Worm (Caenorhabditis elegans) whole organism, mixed stage, embryonic: ENCODE measurements around the gene T05H10.8.

ENCODE experiments used
- M03D4.4 ChIP-seq: sonication (generic microtip); optimal IDR thresholded peaks from 2 replicates; lab custom pipeline; 2017; ENCODE audit warnings: mild to moderate bottlenecking, missing genetic modification characterization, missing compliant biosample characterization
- bed-3 ChIP-seq: fragments of 200-800 bp; sonication (Bioruptor generic); optimal IDR thresholded peaks from 3 replicates; lab custom pipeline; 2018; ENCODE audit warnings: mild to moderate bottlenecking, missing genetic modification characterization, moderate library complexity, missing compliant biosample characterization
- blmp-1 ChIP-seq: fragments of 150-350 bp; optimal IDR thresholded peaks from 2 replicates; lab custom pipeline; 2014; ENCODE audit warnings: missing biosample characterization, missing genetic modification characterization
- ceh-39 ChIP-seq: fragments of 150-350 bp; optimal IDR thresholded peaks from 2 replicates; lab custom pipeline; 2014; ENCODE audit warnings: missing biosample characterization, missing genetic modification characterization
- ceh-43 ChIP-seq: fragments of 200-800 bp; sonication (Bioruptor generic); optimal IDR thresholded peaks from 2 replicates; lab custom pipeline; 2018; ENCODE audit warnings: mild to moderate bottlenecking, missing genetic modification characterization, moderate library complexity, missing compliant biosample characterization
- ceh-83 ChIP-seq: fragments of 200-800 bp; sonication (Bioruptor generic); optimal IDR thresholded peaks from 2 replicates; lab custom pipeline; 2018; ENCODE audit warnings: mild to moderate bottlenecking, missing genetic modification characterization, missing compliant biosample characterization
- ces-1 ChIP-seq: fragments of 150-350 bp; optimal IDR thresholded peaks from 2 replicates; lab custom pipeline; 2014; ENCODE audit warnings: missing biosample characterization, missing genetic modification reagents, missing genetic modification characterization
- cnd-1 ChIP-seq: fragments of 200-800 bp; sonication (Bioruptor generic); optimal IDR thresholded peaks from 2 replicates; lab custom pipeline; 2018; ENCODE audit warnings: mild to moderate bottlenecking, missing genetic modification characterization, missing compliant biosample characterization
- drap-1 ChIP-seq: fragments of 200-800 bp; sonication (Bioruptor generic); optimal IDR thresholded peaks from 3 replicates; lab custom pipeline; 2018; ENCODE audit warnings: mild to moderate bottlenecking, missing genetic modification characterization, missing compliant biosample characterization
- elt-1 ChIP-seq: sonication (generic microtip); optimal IDR thresholded peaks from 2 replicates; lab custom pipeline; 2017; ENCODE audit warnings: missing genetic modification characterization, mild to moderate bottlenecking, missing compliant biosample characterization, antibody characterized with exemption, moderate library complexity, borderline replicate concordance; ENCODE audit not compliant: insufficient read depth
- elt-3 ChIP-seq: fragments of 150-350 bp; optimal IDR thresholded peaks from 2 replicates; lab custom pipeline; 2014; ENCODE audit warnings: missing biosample characterization, missing genetic modification characterization
- flh-1 ChIP-seq: fragments of 200-800 bp; sonication (Bioruptor generic); optimal IDR thresholded peaks from 2 replicates; lab custom pipeline; 2018; ENCODE audit warnings: mild to moderate bottlenecking, missing genetic modification characterization, moderate library complexity, missing compliant biosample characterization
- ham-2 ChIP-seq: fragments of 200-800 bp; sonication (Bioruptor generic); optimal IDR thresholded peaks from 2 replicates; lab custom pipeline; 2018; ENCODE audit warnings: mild to moderate bottlenecking, missing genetic modification characterization, missing compliant biosample characterization
- hlh-1 ChIP-seq: fragments of 150-350 bp; optimal IDR thresholded peaks from 2 replicates; lab custom pipeline; 2014; ENCODE audit warnings: missing biosample characterization, missing genetic modification reagents, missing genetic modification characterization
- lin-32 ChIP-seq: fragments of 200-800 bp; sonication (Bioruptor generic); optimal IDR thresholded peaks from 2 replicates; lab custom pipeline; 2018; ENCODE audit warnings: mild to moderate bottlenecking, missing genetic modification characterization, missing compliant biosample characterization
- lsy-2 ChIP-seq: fragments of 150-350 bp; optimal IDR thresholded peaks from 2 replicates; lab custom pipeline; 2014; ENCODE audit warnings: missing biosample characterization, missing genetic modification characterization
- mab-5 ChIP-seq: fragments of 150-350 bp; optimal IDR thresholded peaks from 2 replicates; lab custom pipeline; 2014; ENCODE audit warnings: missing biosample characterization, missing genetic modification characterization
- mls-2 ChIP-seq: sonication (generic microtip); optimal IDR thresholded peaks from 2 replicates; lab custom pipeline; 2016; ENCODE audit warnings: mild to moderate bottlenecking, missing genetic modification characterization, moderate library complexity, missing compliant biosample characterization
- nhr-12 ChIP-seq: fragments of 150-350 bp; optimal IDR thresholded peaks from 2 replicates; lab custom pipeline; 2014; ENCODE audit warnings: missing biosample characterization, missing genetic modification characterization
- nhr-2 ChIP-seq: fragments of 150-350 bp; optimal IDR thresholded peaks from 2 replicates; lab custom pipeline; 2014; ENCODE audit warnings: missing biosample characterization, missing genetic modification characterization
- nhr-237 ChIP-seq: fragments of 150-350 bp; optimal IDR thresholded peaks from 2 replicates; lab custom pipeline; 2014; ENCODE audit warnings: missing biosample characterization, missing genetic modification characterization
- nhr-28 ChIP-seq: fragments of 150-350 bp; optimal IDR thresholded peaks from 2 replicates; lab custom pipeline; 2014; ENCODE audit warnings: missing biosample characterization, missing genetic modification characterization
- nhr-76 ChIP-seq: sonication (generic microtip); optimal IDR thresholded peaks from 2 replicates; lab custom pipeline; 2017; ENCODE audit warnings: missing biosample characterization, missing genetic modification characterization
- pha-4 ChIP-seq: fragments of 150-350 bp; optimal IDR thresholded peaks from 2 replicates; lab custom pipeline; 2018; ENCODE audit warnings: missing biosample characterization, missing genetic modification reagents, missing genetic modification characterization
- sem-2 ChIP-seq: fragments of 200-800 bp; sonication (Bioruptor generic); optimal IDR thresholded peaks from 2 replicates; lab custom pipeline; 2018; ENCODE audit warnings: mild to moderate bottlenecking, missing genetic modification characterization, missing compliant biosample characterization
- snpc-4 ChIP-seq: fragments of 150-350 bp; optimal IDR thresholded peaks from 2 replicates; lab custom pipeline; 2014; ENCODE audit warnings: missing biosample characterization, missing genetic modification characterization
- tbx-8 ChIP-seq: fragments of 200-800 bp; sonication (Bioruptor generic); optimal IDR thresholded peaks from 2 replicates; lab custom pipeline; 2018; ENCODE audit warnings: mild to moderate bottlenecking, missing genetic modification characterization, moderate library complexity, missing compliant biosample characterization
- unc-120 ChIP-seq: sonication (generic microtip); optimal IDR thresholded peaks from 2 replicates; lab custom pipeline; 2017; ENCODE audit warnings: missing genetic modification characterization, missing compliant biosample characterization; ENCODE audit not compliant: poor library complexity, severe bottlenecking
- unc-39 ChIP-seq: fragments of 150-350 bp; optimal IDR thresholded peaks from 2 replicates; lab custom pipeline; 2014; ENCODE audit warnings: missing biosample characterization, missing genetic modification characterization
- unc-62 ChIP-seq: fragments of 150-350 bp; optimal IDR thresholded peaks from 2 replicates; lab custom pipeline; 2014; ENCODE audit warnings: missing biosample characterization, missing genetic modification reagents, missing genetic modification characterization
- zip-8 ChIP-seq: fragments of 150-350 bp; optimal IDR thresholded peaks from 2 replicates; lab custom pipeline; 2014; ENCODE audit warnings: missing biosample characterization, missing genetic modification characterization

T05H10.8 gene

DNA sequence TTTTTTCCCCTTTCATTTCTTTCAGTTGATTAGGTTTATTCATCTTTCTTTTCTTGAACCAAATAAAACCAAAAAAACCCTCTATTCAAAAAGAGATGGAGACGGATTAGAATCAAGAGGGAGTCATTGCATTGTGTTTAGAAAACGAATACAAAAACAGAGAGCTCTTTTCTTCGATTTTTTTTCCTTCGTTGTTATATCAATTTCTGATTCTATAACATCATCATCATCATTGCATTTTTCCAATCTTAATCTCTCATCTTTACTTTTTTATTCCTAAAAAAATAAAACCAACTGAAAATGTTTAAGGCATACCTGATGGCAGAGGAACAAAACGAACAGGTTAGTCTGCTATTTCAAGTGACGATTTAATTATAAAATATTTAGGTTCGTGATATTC is at the start of gene T05H10.8:
Gene T05H10.8 (plus strand): TSS at position 301 of the 400 bp plus-strand sequence.
- no peak for TF ChIP-seq lin-32
- TF ChIP-seq, all 35 proteins: peak for 0

DNA sequence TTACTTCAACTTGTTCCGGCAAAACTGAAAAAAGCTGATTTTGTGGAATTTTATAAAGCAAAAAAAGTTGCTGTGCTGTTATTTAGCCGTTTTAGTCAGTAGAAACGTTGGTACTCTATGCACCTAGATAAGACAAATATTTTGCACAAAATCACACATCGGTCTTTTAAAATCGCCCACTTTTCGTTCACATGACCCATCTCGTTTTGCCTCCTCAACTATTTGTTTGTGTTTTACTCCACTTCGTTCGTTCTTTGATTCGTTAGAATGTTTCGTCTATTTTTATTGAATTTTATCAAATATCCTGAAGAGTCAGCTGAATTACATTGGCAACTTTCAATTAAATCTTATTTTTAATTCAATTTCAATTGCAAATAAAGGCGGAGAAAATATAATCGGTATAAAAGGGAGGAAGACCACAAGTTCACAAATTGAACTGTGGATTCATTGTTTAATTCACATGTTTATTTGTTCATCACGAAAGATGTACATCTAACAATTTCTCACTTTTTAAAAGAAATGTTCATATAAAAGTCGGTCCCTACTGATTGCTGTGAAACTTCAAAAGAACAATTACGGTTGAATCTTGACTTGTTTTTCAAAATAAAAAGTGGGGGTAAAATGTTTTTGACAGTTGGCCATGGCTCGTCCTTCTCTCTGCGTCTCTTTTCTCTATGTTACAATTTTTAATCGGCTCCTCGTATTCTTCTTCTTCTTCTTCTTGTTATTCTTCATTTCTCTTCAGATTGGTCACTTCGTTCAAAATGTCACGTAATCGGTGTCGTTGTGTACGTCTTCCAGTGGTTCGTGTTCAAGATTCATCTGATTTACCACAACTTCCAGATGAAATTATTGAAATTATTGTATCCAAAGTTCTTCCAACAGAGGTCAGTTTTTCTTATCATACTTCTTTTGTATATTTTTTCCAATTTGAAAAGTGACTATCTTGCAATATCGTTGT is 46.5 kb upstream of the T05H10.8 start, which contains the start of gene DH11.2:
Gene DH11.2 (plus strand): TSS at position 746 of the 961 bp plus-strand sequence.
- TF ChIP-seq nhr-76 (tag; lab: Kevin White, UChicago) (no peak), flh-1 (GFP tag; lab: Kevin White, UChicago) (no peak), hlh-1 (tag; lab: Kevin White, UChicago) (peak; percentile 26)

DNA sequence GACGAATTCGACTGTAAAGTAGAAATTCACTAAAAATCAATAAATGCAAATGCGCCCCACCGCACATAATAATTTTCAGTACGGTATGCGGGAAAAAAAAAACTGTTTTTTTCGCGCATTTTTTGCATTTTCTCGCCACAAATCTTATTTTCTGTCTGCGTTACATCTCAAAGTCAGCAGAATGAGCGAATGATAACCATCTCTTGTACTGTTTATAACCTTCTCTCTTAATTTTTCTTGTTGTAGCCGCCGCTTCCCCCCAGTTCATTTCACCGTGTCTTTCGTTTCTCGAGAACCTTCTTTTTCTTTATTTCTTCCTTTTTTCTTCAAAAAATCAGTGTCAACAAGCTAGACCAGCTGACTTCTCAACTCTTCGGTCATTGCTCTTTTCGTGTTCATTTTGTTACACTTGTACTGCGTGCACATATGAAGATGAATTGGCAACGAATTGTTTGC is 43.4 kb upstream of the T05H10.8 start:
- no peak for TF ChIP-seq pha-4 (tag; lab: Kevin White, UChicago)
- TF ChIP-seq mls-2 (tag; lab: Kevin White, UChicago): no peak
- no peak for TF ChIP-seq mab-5
- TF ChIP-seq unc-39: no peak
- no peak for TF ChIP-seq unc-62
- TF ChIP-seq nhr-2: no peak
- no peak for TF ChIP-seq cnd-1 (tag; lab: Kevin White, UChicago)
- TF ChIP-seq lsy-2 (tag; lab: Kevin White, UChicago): peak; percentile 58
- peak; percentile 2 for TF ChIP-seq ces-1 (GFP tag; lab: Kevin White, UChicago)
- no peak for TF ChIP-seq tbx-8 (GFP tag; lab: Kevin White, UChicago)
- no peak for TF ChIP-seq ceh-43 (GFP tag; lab: Kevin White, UChicago)
- peak; percentile 53 for TF ChIP-seq hlh-1 (tag; lab: Kevin White, UChicago)

DNA sequence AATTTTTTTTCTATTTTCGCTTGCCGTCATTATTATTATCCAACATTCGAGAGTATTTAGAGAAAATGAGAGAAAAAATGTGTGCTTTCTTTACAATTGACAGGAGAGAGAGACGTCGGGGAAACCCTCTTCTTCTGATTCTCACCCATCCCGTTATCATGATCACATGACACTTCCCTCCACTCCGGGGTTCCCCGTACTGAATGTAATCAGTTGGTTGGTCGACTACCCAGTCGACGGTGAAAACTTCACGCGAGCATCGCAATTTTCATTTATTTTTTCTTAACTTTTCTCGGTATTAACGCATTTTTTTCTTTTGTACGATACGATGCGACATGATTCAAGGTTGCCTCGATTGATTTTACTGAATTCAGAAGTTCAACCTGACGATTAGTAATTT is 42.7 kb upstream of the T05H10.8 start:
- TF ChIP-seq nhr-2 (no peak), M03D4.4 (tag; lab: Kevin White, UChicago) (no peak), lin-32 (no peak), unc-120 (tag; lab: Kevin White, UChicago) (no peak), elt-1 (tag; lab: Kevin White, UChicago) (no peak), elt-3 (tag; lab: Kevin White, UChicago) (no peak), nhr-28 (tag; lab: Kevin White, UChicago) (no peak)

DNA sequence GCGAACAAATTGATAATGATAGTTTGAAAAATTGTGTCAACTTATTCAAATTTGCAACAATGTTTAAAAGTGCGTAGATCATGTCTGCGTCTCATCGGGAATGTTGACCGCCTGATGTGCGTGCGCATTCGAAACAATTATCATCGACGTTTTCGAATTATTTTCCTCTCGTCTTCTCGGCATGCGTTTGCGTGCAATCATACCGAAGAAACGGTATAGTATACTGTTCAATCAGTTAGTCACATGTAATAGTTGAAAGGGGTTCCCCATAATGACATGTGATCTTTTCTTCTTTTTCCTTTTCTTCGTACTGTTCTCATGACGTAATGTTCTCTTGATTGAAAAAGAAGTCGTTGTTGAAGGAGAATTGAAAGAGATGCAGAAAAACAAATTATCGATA is 42.1 kb upstream of the T05H10.8 start:
- TF ChIP-seq zip-8 (tag; lab: Kevin White, UChicago) (peak; percentile 2), nhr-28 (tag; lab: Kevin White, UChicago) (no peak), nhr-237 (tag; lab: Kevin White, UChicago) (no peak)

DNA sequence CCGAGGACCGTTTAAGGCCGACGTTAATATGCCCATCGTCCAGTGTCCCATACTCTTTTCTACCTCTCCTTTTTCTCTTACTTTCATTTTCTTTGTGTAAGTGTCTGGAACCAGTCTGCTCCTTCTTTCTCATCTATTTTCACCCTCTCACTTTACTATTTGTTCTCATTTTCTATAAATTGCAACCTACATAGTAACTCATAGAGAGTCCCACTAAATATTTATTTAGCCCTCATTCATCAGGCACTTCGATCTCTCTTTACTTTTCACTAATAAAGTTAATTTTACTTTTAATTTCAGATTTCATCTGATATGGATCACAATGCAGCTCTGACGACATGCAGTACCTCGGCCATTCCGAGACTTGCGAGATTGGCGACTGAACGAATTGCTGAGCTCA is 41.5 kb upstream of the T05H10.8 start, which contains the start of gene zyg-11:
Gene zyg-11 (plus strand): TSS at position 301 of the 400 bp plus-strand sequence.
- no peak for TF ChIP-seq unc-120 (tag; lab: Kevin White, UChicago)
- no peak for TF ChIP-seq nhr-12 (tag; lab: Kevin White, UChicago)
- no peak for TF ChIP-seq ceh-83 (GFP tag; lab: Kevin White, UChicago)
- no peak for TF ChIP-seq ceh-39
- TF ChIP-seq flh-1 (GFP tag; lab: Kevin White, UChicago): no peak
- TF ChIP-seq mab-5: no peak
- no peak for TF ChIP-seq drap-1 (GFP tag; lab: Kevin White, UChicago)
- no peak for TF ChIP-seq sem-2 (GFP tag; lab: Kevin White, UChicago)
- no peak for TF ChIP-seq elt-1 (tag; lab: Kevin White, UChicago)
- no peak for TF ChIP-seq ham-2 (GFP tag; lab: Kevin White, UChicago)
- TF ChIP-seq pha-4 (tag; lab: Kevin White, UChicago): no peak
- no peak for TF ChIP-seq hlh-1 (tag; lab: Kevin White, UChicago)
- no peak for TF ChIP-seq tbx-8 (GFP tag; lab: Kevin White, UChicago)
- no peak for TF ChIP-seq bed-3
- TF ChIP-seq nhr-237 (tag; lab: Kevin White, UChicago): no peak
- TF ChIP-seq blmp-1 (tag; lab: Kevin White, UChicago): no peak
- TF ChIP-seq snpc-4 (tag; lab: Kevin White, UChicago): no peak
